Worm (Caenorhabditis elegans) whole organism, L2 larva: ENCODE measurements around the gene ire-1.

Experiments
- C34F6.9 ChIP-seq: fragments of 150-350 bp; optimal IDR thresholded peaks from 2 replicates; lab custom pipeline; 2014; ENCODE audit warnings: missing biosample characterization, missing genetic modification characterization
- F13H6.1 ChIP-seq: sonication (generic microtip); optimal IDR thresholded peaks from 2 replicates; lab custom pipeline; 2016; ENCODE audit warnings: missing genetic modification characterization, missing compliant biosample characterization
- R02D3.7 ChIP-seq: fragments of 150-350 bp; optimal IDR thresholded peaks from 2 replicates; lab custom pipeline; 2014; ENCODE audit warnings: missing biosample characterization, missing genetic modification characterization
- Y55F3AM.14 ChIP-seq: fragments of 200-800 bp; sonication (Bioruptor generic); optimal IDR thresholded peaks from 2 replicates; lab custom pipeline; 2018; ENCODE audit warnings: mild to moderate bottlenecking, missing genetic modification characterization, missing compliant biosample characterization
- ZK546.5 ChIP-seq: sonication (generic microtip); optimal IDR thresholded peaks from 2 replicates; lab custom pipeline; 2017; ENCODE audit warnings: missing biosample characterization, missing genetic modification characterization
- alr-1 ChIP-seq: fragments of 150-350 bp; optimal IDR thresholded peaks from 2 replicates; lab custom pipeline; 2014; ENCODE audit warnings: missing biosample characterization, missing genetic modification characterization
- ama-1 ChIP-seq: fragments of 150-350 bp; optimal IDR thresholded peaks from 2 replicates; lab custom pipeline; 2018; ENCODE audit warnings: inconsistent platforms
- blmp-1 ChIP-seq: sonication (generic microtip); optimal IDR thresholded peaks from 2 replicates; lab custom pipeline; 2017; ENCODE audit warnings: missing genetic modification characterization, mild to moderate bottlenecking, missing compliant biosample characterization, antibody characterized with exemption, moderate library complexity; ENCODE audit not compliant: insufficient read depth
- ceh-16 ChIP-seq: fragments of 150-350 bp; optimal IDR thresholded peaks from 2 replicates; lab custom pipeline; 2014; ENCODE audit warnings: missing biosample characterization, missing genetic modification characterization
- ceh-82 ChIP-seq: fragments of 150-350 bp; optimal IDR thresholded peaks from 2 replicates; lab custom pipeline; 2014; ENCODE audit warnings: missing biosample characterization, missing genetic modification characterization
- crh-2 ChIP-seq: sonication (generic microtip); optimal IDR thresholded peaks from 2 replicates; lab custom pipeline; 2017; ENCODE audit warnings: missing biosample characterization, missing genetic modification characterization
- dmd-4 ChIP-seq: sonication (generic microtip); optimal IDR thresholded peaks from 2 replicates; lab custom pipeline; 2017; ENCODE audit warnings: missing biosample characterization, missing genetic modification characterization
- egl-27 ChIP-seq: sonication (generic microtip); optimal IDR thresholded peaks from 3 replicates; lab custom pipeline; 2017; ENCODE audit warnings: missing biosample characterization, missing genetic modification reagents, missing genetic modification characterization
- elt-1 ChIP-seq: fragments of 150-350 bp; optimal IDR thresholded peaks from 2 replicates; lab custom pipeline; 2014; ENCODE audit warnings: missing biosample characterization, missing genetic modification characterization
- elt-3 ChIP-seq: sonication (generic microtip); optimal IDR thresholded peaks from 2 replicates; lab custom pipeline; 2017; ENCODE audit warnings: missing biosample characterization, missing genetic modification characterization
- fos-1 ChIP-seq: fragments of 150-350 bp; optimal IDR thresholded peaks from 2 replicates; lab custom pipeline; 2014; ENCODE audit warnings: missing biosample characterization, missing genetic modification characterization
- gmeb-1 ChIP-seq: fragments of 150-350 bp; optimal IDR thresholded peaks from 2 replicates; lab custom pipeline; 2014; ENCODE audit warnings: missing biosample characterization, missing genetic modification characterization
- lin-11 ChIP-seq: fragments of 150-350 bp; sonication (generic microtip); optimal IDR thresholded peaks from 2 replicates; lab custom pipeline; 2014; ENCODE audit warnings: missing biosample characterization, missing genetic modification characterization, inconsistent platforms, mixed read lengths
- lin-13 ChIP-seq: fragments of 150-350 bp; optimal IDR thresholded peaks from 2 replicates; lab custom pipeline; 2014; ENCODE audit warnings: missing biosample characterization, missing genetic modification reagents, missing genetic modification characterization
- lin-39 ChIP-seq: fragments of 150-350 bp; optimal IDR thresholded peaks from 2 replicates; lab custom pipeline; 2014; ENCODE audit warnings: missing biosample characterization, missing genetic modification reagents, missing genetic modification characterization
- lsy-2 ChIP-seq, 2 experiments: fragments of 150-350 bp in 1 of 2; sonication (generic microtip) in 1 of 2; optimal IDR thresholded peaks; 2 replicates each; lab custom pipeline; 2014 to 2017; ENCODE audit warnings: missing biosample characterization in 2 of 2, missing genetic modification characterization in 2 of 2
- mab-5 ChIP-seq: fragments of 150-350 bp; optimal IDR thresholded peaks from 2 replicates; lab custom pipeline; 2014; ENCODE audit warnings: missing biosample characterization, missing genetic modification characterization
- mbf-1 ChIP-seq: sonication (generic microtip); optimal IDR thresholded peaks from 2 replicates; lab custom pipeline; 2017; ENCODE audit warnings: missing biosample characterization, missing genetic modification characterization
- mdl-1 ChIP-seq, 2 experiments: fragments of 150-350 bp in 1 of 2; sonication (generic microtip) in 1 of 2; optimal IDR thresholded peaks; 2 replicates each; lab custom pipeline; 2017; ENCODE audit warnings: missing biosample characterization in 2 of 2, missing genetic modification characterization in 2 of 2
- nhr-10 ChIP-seq: sonication (generic microtip); optimal IDR thresholded peaks from 2 replicates; lab custom pipeline; 2017; ENCODE audit warnings: missing biosample characterization, missing genetic modification characterization
- nhr-129 ChIP-seq: fragments of 150-350 bp; optimal IDR thresholded peaks from 2 replicates; lab custom pipeline; 2014; ENCODE audit warnings: missing biosample characterization, missing genetic modification characterization
- nhr-23 ChIP-seq: fragments of 150-350 bp; optimal IDR thresholded peaks from 2 replicates; lab custom pipeline; 2014; ENCODE audit warnings: missing biosample characterization, missing genetic modification reagents, missing genetic modification characterization
- nhr-25 ChIP-seq: fragments of 150-350 bp; sonication (generic microtip); optimal IDR thresholded peaks from 3 replicates; lab custom pipeline; 2014; ENCODE audit warnings: missing biosample characterization, missing genetic modification characterization
- nhr-6 ChIP-seq: fragments of 150-350 bp; optimal IDR thresholded peaks from 2 replicates; lab custom pipeline; 2014; ENCODE audit warnings: missing biosample characterization, missing genetic modification characterization
- peb-1 ChIP-seq: fragments of 150-350 bp; optimal IDR thresholded peaks from 2 replicates; lab custom pipeline; 2014; ENCODE audit warnings: missing biosample characterization, missing genetic modification characterization
- skn-1 ChIP-seq: sonication (generic microtip); optimal IDR thresholded peaks from 2 replicates; lab custom pipeline; 2017; ENCODE audit warnings: missing biosample characterization, missing genetic modification characterization
- sma-9 ChIP-seq, 2 experiments: fragments of 150-350 bp in 1 of 2; sonication (generic microtip) in 1 of 2; optimal IDR thresholded peaks; 2 replicates each; lab custom pipeline; 2014 to 2016; ENCODE audit warnings: missing genetic modification characterization in 2 of 2, mild to moderate bottlenecking in 1 of 2, missing biosample characterization in 1 of 2, missing compliant biosample characterization in 1 of 2, missing genetic modification reagents in 1 of 2, moderate library complexity in 1 of 2
- snpc-4 ChIP-seq: fragments of 150-350 bp; optimal IDR thresholded peaks from 2 replicates; lab custom pipeline; 2014; ENCODE audit warnings: missing biosample characterization, missing genetic modification characterization
- unc-39 ChIP-seq: fragments of 150-350 bp; optimal IDR thresholded peaks from 2 replicates; lab custom pipeline; 2014; ENCODE audit warnings: missing biosample characterization, missing genetic modification characterization
- unc-55 ChIP-seq: fragments of 150-350 bp; sonication (generic microtip); optimal IDR thresholded peaks from 3 replicates; lab custom pipeline; 2014; ENCODE audit warnings: missing biosample characterization, missing genetic modification reagents, missing genetic modification characterization
- unc-62 ChIP-seq: fragments of 150-350 bp; optimal IDR thresholded peaks from 2 replicates; lab custom pipeline; 2014; ENCODE audit warnings: missing biosample characterization, missing genetic modification reagents, missing genetic modification characterization
- zag-1 ChIP-seq: fragments of 150-350 bp; optimal IDR thresholded peaks from 2 replicates; lab custom pipeline; 2014; ENCODE audit warnings: missing biosample characterization, missing genetic modification characterization
- ztf-1 ChIP-seq: fragments of 200-800 bp; sonication (Bioruptor generic); conservative IDR thresholded peaks from 2 replicates; pipeline ENCODE4 v1.3.6; 2022; ENCODE audit warnings: missing genetic modification characterization, missing compliant biosample characterization
- ztf-11 ChIP-seq: sonication (generic microtip); optimal IDR thresholded peaks from 2 replicates; lab custom pipeline; 2017; ENCODE audit warnings: missing biosample characterization, missing genetic modification characterization
- ztf-4 ChIP-seq: fragments of 150-350 bp; optimal IDR thresholded peaks from 2 replicates; lab custom pipeline; 2014; ENCODE audit warnings: missing biosample characterization, missing genetic modification characterization

The ire-1 gene

DNA sequence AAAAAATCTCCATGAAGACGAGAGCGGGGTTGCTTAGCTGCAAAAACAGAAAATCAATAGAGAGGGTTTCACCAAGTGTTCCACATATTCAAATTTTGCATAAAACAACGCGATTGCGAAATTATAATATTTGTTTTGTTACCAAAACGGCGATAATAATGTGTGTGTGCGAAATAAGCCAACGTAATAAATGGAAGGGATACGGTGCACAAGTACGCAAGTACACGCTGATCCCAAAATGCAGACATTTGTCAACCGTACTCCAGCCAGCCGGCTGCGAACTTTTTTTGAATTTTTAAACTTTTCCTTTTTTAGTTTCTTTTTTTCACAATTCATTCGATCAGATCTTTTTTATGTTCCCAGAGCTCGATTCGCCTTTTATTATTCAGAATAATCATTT lies at the start of gene ire-1:
Gene ire-1, minus strand, starts transcription at position 44 of the 400 bp plus-strand sequence.
- peak; percentile 49 for TF ChIP-seq sma-9 (GFP tag; optimal IDR thresholded peaks at IDR 0.05; lab: Kevin White, UChicago)
- TF ChIP-seq sma-9 (tag; optimal IDR thresholded peaks at IDR 0.05; lab: Kevin White, UChicago): no peak
- TF ChIP-seq ztf-1 (GFP tag; lab: Robert Waterston, UW): no peak
- TF ChIP-seq snpc-4 (tag; lab: Kevin White, UChicago): peak; percentile 40
- peak; percentile 71 for TF ChIP-seq C34F6.9 (tag; lab: Kevin White, UChicago)
- TF ChIP-seq F13H6.1 (tag; lab: Kevin White, UChicago): peak; percentile 32
- TF ChIP-seq fos-1: peak; percentile 64
- TF ChIP-seq dmd-4 (tag; lab: Kevin White, UChicago): no peak
- peak; percentile 47 for TF ChIP-seq lin-13
- TF ChIP-seq ztf-11 (tag; lab: Kevin White, UChicago): no peak
- peak; percentile 49 for TF ChIP-seq gmeb-1
- TF ChIP-seq unc-55 (GFP tag; lab: Kevin White, UChicago): peak; percentile 94
- TF ChIP-seq nhr-129 (tag; lab: Kevin White, UChicago): peak; percentile 76
- TF ChIP-seq lin-39 (tag; lab: Kevin White, UChicago): no peak
- TF ChIP-seq lsy-2 (tag; optimal IDR thresholded peaks at IDR 0.05; lab: Kevin White, UChicago): peak; percentile 93 to 99
- TF ChIP-seq blmp-1: peak; percentile 9
- peak; percentile 69 for TF ChIP-seq lin-11 (tag; lab: Kevin White, UChicago)
- peak; percentile 84 for TF ChIP-seq crh-2
- TF ChIP-seq Y55F3AM.14: no peak

DNA sequence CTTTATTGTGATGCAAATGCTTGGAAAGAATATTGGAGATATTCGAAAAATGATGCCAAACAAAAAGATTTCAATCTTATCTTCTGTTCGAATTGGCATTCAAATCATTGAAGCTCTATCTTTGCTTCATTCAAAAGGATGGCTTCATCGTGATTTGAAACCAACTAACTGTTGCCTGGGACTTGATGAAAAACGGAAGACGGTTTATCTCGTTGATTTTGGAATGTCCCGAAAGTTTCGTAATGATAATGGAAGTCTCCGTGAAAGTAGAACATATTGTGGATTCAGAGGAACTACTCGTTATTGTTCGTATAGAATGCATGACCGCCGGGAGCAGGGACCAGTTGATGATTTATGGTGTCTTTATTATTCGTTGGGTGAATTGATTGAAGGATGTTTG lies 49.4 kb upstream of the ire-1 start:
- TF ChIP-seq crh-2 (no peak), mbf-1 (tag; lab: Kevin White, UChicago) (no peak), nhr-23 (tag; lab: Kevin White, UChicago) (no peak), alr-1 (tag; lab: Kevin White, UChicago) (no peak), dmd-4 (tag; lab: Kevin White, UChicago) (no peak), ztf-1 (GFP tag; lab: Robert Waterston, UW) (no peak), ceh-16 (no peak), peb-1 (tag; lab: Kevin White, UChicago) (no peak), elt-1 (no peak), unc-39 (tag; lab: Kevin White, UChicago) (no peak), zag-1 (tag; lab: Kevin White, UChicago) (no peak), ztf-4 (tag; lab: Kevin White, UChicago) (no peak)

DNA sequence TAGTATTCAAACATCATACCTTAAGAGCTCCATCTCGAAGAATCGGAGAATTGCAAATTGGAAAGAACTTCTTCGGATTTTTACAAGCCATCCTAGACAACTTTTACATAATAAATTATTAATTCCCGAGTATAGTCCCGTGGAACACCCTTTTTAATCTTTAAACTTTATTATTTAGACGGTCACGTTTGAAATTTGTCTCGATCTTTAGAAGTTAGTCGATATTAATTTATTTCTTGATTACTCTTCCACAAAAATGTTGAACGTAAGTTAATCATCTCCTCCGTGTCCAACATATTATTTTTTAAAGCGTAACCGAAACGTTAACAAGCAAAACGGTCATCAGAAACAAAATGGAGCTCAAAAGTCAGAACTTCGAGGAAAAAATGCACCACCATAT lies 48.7 kb upstream of the ire-1 start, which contains the start of the genes decr-1.3 and T05C12.1:
Gene decr-1.3, minus strand, starts transcription at position 101 of the 400 bp plus-strand sequence.
Gene T05C12.1, plus strand, starts transcription at position 232 of the 400 bp plus-strand sequence.
- TF ChIP-seq ceh-82 (tag; lab: Kevin White, UChicago): no peak
- no peak for TF ChIP-seq fos-1
- no peak for TF ChIP-seq unc-39 (tag; lab: Kevin White, UChicago)
- no peak for TF ChIP-seq F13H6.1 (tag; lab: Kevin White, UChicago)
- TF ChIP-seq zag-1 (tag; lab: Kevin White, UChicago): no peak
- no peak for TF ChIP-seq alr-1 (tag; lab: Kevin White, UChicago)
- no peak for TF ChIP-seq ceh-16
- no peak for TF ChIP-seq nhr-10 (tag; lab: Kevin White, UChicago)
- TF ChIP-seq crh-2: no peak
- TF ChIP-seq ama-1: no peak
- TF ChIP-seq unc-55 (GFP tag; lab: Kevin White, UChicago): no peak
- TF ChIP-seq Y55F3AM.14: no peak

DNA sequence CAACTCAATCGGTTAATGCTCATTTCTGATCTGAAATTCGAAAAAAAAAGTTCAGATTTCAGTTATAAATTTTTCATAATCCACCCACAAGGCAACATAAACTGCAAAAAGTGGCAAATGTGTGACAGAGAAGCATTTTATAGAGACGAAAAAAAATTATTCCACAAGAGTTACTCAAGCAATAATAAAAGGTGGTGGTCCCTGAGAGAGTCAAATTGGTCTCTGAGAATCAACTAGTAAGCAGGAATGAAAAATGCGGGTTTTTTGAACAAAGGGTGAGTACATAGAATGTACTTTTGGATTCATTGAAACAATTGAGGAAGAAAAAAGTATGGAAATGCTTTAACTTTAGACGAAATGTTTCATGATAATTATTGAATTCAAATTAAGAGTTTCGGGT lies 45.7 kb upstream of the ire-1 start, which contains the start of gene T05C12.11:
Gene T05C12.11, minus strand, starts transcription at position 101 of the 400 bp plus-strand sequence.
- TF ChIP-seq mdl-1 (tag; optimal IDR thresholded peaks at IDR 0.05; lab: Kevin White, UChicago): no peak
- TF ChIP-seq gmeb-1: no peak
- TF ChIP-seq egl-27 (tag; lab: Kevin White, UChicago): no peak
- no peak for TF ChIP-seq zag-1 (tag; lab: Kevin White, UChicago)
- no peak for TF ChIP-seq nhr-6 (tag; lab: Kevin White, UChicago)
- TF ChIP-seq C34F6.9 (tag; lab: Kevin White, UChicago): no peak
- TF ChIP-seq skn-1 (tag; lab: Kevin White, UChicago): no peak
- no peak for TF ChIP-seq unc-62 (GFP tag; lab: Kevin White, UChicago)
- no peak for TF ChIP-seq mbf-1 (tag; lab: Kevin White, UChicago)
- TF ChIP-seq elt-3 (tag; lab: Kevin White, UChicago): no peak
- no peak for TF ChIP-seq snpc-4 (tag; lab: Kevin White, UChicago)
- no peak for TF ChIP-seq unc-55 (GFP tag; lab: Kevin White, UChicago)
- TF ChIP-seq ztf-4 (tag; lab: Kevin White, UChicago): no peak
- TF ChIP-seq unc-39 (tag; lab: Kevin White, UChicago): no peak
- no peak for TF ChIP-seq R02D3.7 (tag; lab: Kevin White, UChicago)
- no peak for TF ChIP-seq mab-5 (tag; lab: Kevin White, UChicago)
- TF ChIP-seq lin-39 (tag; lab: Kevin White, UChicago): no peak
- no peak for TF ChIP-seq nhr-25 (tag; lab: Kevin White, UChicago)
- no peak for TF ChIP-seq ZK546.5 (tag; lab: Kevin White, UChicago)
